Fruit fly (Drosophila melanogaster): Measurements from ENCODE around the gene CNMaR.

DNA sequence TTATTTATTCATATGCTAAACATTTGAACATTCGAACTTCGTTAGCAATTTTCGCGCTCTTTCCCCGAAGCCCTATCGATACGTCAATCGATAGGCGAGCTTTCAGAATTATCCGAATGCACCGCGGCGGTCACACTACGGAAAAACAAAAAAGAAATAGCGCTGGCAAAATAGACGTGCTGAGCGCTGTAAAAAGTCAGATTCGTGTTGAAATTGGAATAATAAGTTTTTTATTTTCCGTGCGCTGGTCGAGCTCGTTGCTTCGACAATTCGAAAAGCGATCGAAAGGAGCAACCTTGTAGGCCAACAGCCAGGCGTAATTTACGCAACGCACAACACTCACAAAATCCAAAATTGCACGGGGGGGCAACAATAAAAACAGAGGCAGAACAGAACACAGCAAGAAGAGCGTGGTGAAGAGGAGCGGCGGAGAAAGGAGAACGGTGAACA is 54.3 kb downstream of the CNMaR start, which contains the start of gene Ubc4:
- TF ChIP-seq psq (optimal IDR thresholded peaks at IDR 0.05) (no peak), Sin3A (optimal IDR thresholded peaks at IDR 0.05) (no peak), h (optimal IDR thresholded peaks at IDR 0.05) (no peak)
